Worm (Caenorhabditis elegans) whole organism, mixed stage, embryonic: Measurements from ENCODE around the gene ung-1.

ENCODE experiments used
- elt-3 ChIP-seq: fragments of 150-350 bp; optimal IDR thresholded peaks from 2 replicates; lab custom pipeline; 2014; ENCODE audit warnings: missing biosample characterization, missing genetic modification characterization
- lsy-2 ChIP-seq: fragments of 150-350 bp; optimal IDR thresholded peaks from 2 replicates; lab custom pipeline; 2014; ENCODE audit warnings: missing biosample characterization, missing genetic modification characterization
- sptf-1 ChIP-seq: sonication (generic microtip); optimal IDR thresholded peaks from 2 replicates; lab custom pipeline; 2017; ENCODE audit warnings: mild to moderate bottlenecking, missing genetic modification characterization, moderate library complexity, missing compliant biosample characterization
- unc-62 ChIP-seq: fragments of 150-350 bp; optimal IDR thresholded peaks from 2 replicates; lab custom pipeline; 2014; ENCODE audit warnings: missing biosample characterization, missing genetic modification reagents, missing genetic modification characterization

- TF ChIP-seq unc-62 (GFP tag; lab: Kevin White, UChicago), result no peak
- TF ChIP-seq lsy-2 (tag; lab: Kevin White, UChicago), result no peak
- TF ChIP-seq elt-3 (tag; lab: Kevin White, UChicago), result no peak
- no peak for TF ChIP-seq sptf-1
These were observed 29.4 kb upstream of the ung-1 start for ce11 chrIII:12003264-12003663.
